Worm (Caenorhabditis elegans) whole organism, L4 larva: ENCODE measurements around the gene cut-4.
A peak's percentile ranks its signal among the peaks of the same experiment; 100 is the strongest.

Experiments
- F44E2.7 ChIP-seq: fragments of 200-800 bp; sonication (Bioruptor generic); IDR thresholded peaks from 2 replicates; pipeline ENCODE4 v2.1.2; 2022; ENCODE audit warnings: missing genetic modification characterization, missing compliant biosample characterization
- F49E8.2 ChIP-seq: sonication (generic microtip); optimal IDR thresholded peaks from 2 replicates; lab custom pipeline; 2016; ENCODE audit warnings: missing compliant biosample characterization, mild to moderate bottlenecking, missing genetic modification characterization, borderline replicate concordance
- T26A8.4 ChIP-seq: fragments of 200-800 bp; sonication (Bioruptor generic); IDR thresholded peaks from 2 replicates; pipeline ENCODE4 v1.3.6; 2022; ENCODE audit warnings: missing genetic modification characterization, missing compliant biosample characterization
- Y75B8A.6 ChIP-seq: fragments of 200-800 bp; sonication (Bioruptor generic); IDR thresholded peaks from 2 replicates; pipeline ENCODE4 v1.3.6; 2022; ENCODE audit warnings: missing genetic modification reagents, missing genetic modification characterization, missing compliant biosample characterization
- ZK546.5 ChIP-seq, 2 experiments: sonication (generic microtip); optimal IDR thresholded peaks; 2 replicates each; lab custom pipeline; 2017; ENCODE audit warnings: missing biosample characterization in 2 of 2, missing genetic modification characterization in 2 of 2
- aha-1 ChIP-seq: fragments of 150-350 bp; peaks from one replicate; lab custom pipeline; 2014; ENCODE audit warnings: missing biosample characterization, missing genetic modification characterization
- attf-4 ChIP-seq: sonication (generic microtip); optimal IDR thresholded peaks from 3 replicates; lab custom pipeline; 2017; ENCODE audit warnings: missing biosample characterization, missing genetic modification characterization
- ceh-20 ChIP-seq: fragments of 200-800 bp; sonication (Bioruptor generic); IDR thresholded peaks from 2 replicates; pipeline ENCODE4 v1.3.6; 2022; ENCODE audit warnings: missing genetic modification reagents, missing genetic modification characterization, missing compliant biosample characterization
- ceh-28 ChIP-seq: fragments of 150-350 bp; optimal IDR thresholded peaks from 2 replicates; lab custom pipeline; 2014; ENCODE audit warnings: missing biosample characterization, missing genetic modification reagents, missing genetic modification characterization
- ceh-32 ChIP-seq: sonication (generic microtip); optimal IDR thresholded peaks from 2 replicates; lab custom pipeline; 2016; ENCODE audit warnings: mild to moderate bottlenecking, missing genetic modification characterization, missing compliant biosample characterization; ENCODE audit not compliant: poor library complexity
- ceh-44 ChIP-seq: fragments of 200-800 bp; sonication (Bioruptor generic); IDR thresholded peaks from 2 replicates; pipeline ENCODE4 v1.3.6; 2022; ENCODE audit warnings: missing genetic modification reagents, missing genetic modification characterization, missing compliant biosample characterization
- ceh-62 ChIP-seq: sonication (generic microtip); optimal IDR thresholded peaks from 2 replicates; lab custom pipeline; 2017; ENCODE audit warnings: missing biosample characterization, missing genetic modification characterization
- ceh-82 ChIP-seq: sonication (generic microtip); optimal IDR thresholded peaks from 2 replicates; lab custom pipeline; 2017; ENCODE audit warnings: missing biosample characterization, missing genetic modification characterization
- daf-12 ChIP-seq: fragments of 150-350 bp; optimal IDR thresholded peaks from 2 replicates; lab custom pipeline; 2014; ENCODE audit warnings: missing biosample characterization, missing genetic modification reagents, missing genetic modification characterization
- daf-19 ChIP-seq: fragments of 200-800 bp; sonication (Bioruptor generic); conservative IDR thresholded peaks from 2 replicates; pipeline ENCODE4 v1.3.6; 2022; ENCODE audit warnings: missing genetic modification characterization, missing compliant biosample characterization
- daf-8 ChIP-seq: fragments of 200-800 bp; sonication (Bioruptor generic); IDR thresholded peaks from 2 replicates; pipeline ENCODE4 v1.3.6; 2022; ENCODE audit warnings: missing genetic modification characterization, missing compliant biosample characterization
- duxl-1 ChIP-seq: sonication (generic microtip); optimal IDR thresholded peaks from 2 replicates; lab custom pipeline; 2016; ENCODE audit warnings: mild to moderate bottlenecking, missing genetic modification characterization, moderate library complexity, missing compliant biosample characterization; ENCODE audit not compliant: poor library complexity
- egl-27 ChIP-seq: sonication (generic microtip); optimal IDR thresholded peaks from 3 replicates; lab custom pipeline; 2017; ENCODE audit warnings: missing biosample characterization, missing genetic modification reagents, missing genetic modification characterization
- egl-43 ChIP-seq: fragments of 200-800 bp; sonication (Bioruptor generic); IDR thresholded peaks from 2 replicates; pipeline ENCODE4 v1.3.6; 2022; ENCODE audit warnings: missing genetic modification reagents, missing genetic modification characterization, missing compliant biosample characterization
- gei-8 ChIP-seq: fragments of 200-800 bp; sonication (Bioruptor generic); optimal IDR thresholded peaks from 2 replicates; lab custom pipeline; 2018; ENCODE audit warnings: mild to moderate bottlenecking, missing genetic modification characterization, missing compliant biosample characterization
- hif-1 ChIP-seq, 2 experiments: sonication (generic microtip); optimal IDR thresholded peaks; 2 replicates each; lab custom pipeline; 2016 to 2017; ENCODE audit warnings: missing compliant biosample characterization in 2 of 2, missing genetic modification characterization in 2 of 2, missing genetic modification reagents in 2 of 2, missing genotype in 2 of 2, mild to moderate bottlenecking in 1 of 2
- hlh-30 ChIP-seq: sonication (generic microtip); optimal IDR thresholded peaks from 2 replicates; lab custom pipeline; 2017; ENCODE audit warnings: antibody characterized with exemption, mild to moderate bottlenecking, missing genetic modification characterization, missing compliant biosample characterization; ENCODE audit not compliant: insufficient read depth
- lin-38 ChIP-seq: fragments of 200-800 bp; sonication (Bioruptor generic); IDR thresholded peaks from 2 replicates; pipeline ENCODE4 v1.3.6; 2022; ENCODE audit warnings: missing genetic modification reagents, missing genetic modification characterization, missing compliant biosample characterization
- lin-39 ChIP-seq: fragments of 150-350 bp; optimal IDR thresholded peaks from 2 replicates; lab custom pipeline; 2014; ENCODE audit warnings: missing biosample characterization, missing genetic modification reagents, missing genetic modification characterization
- madf-9 ChIP-seq: fragments of 200-800 bp; sonication (Bioruptor generic); conservative IDR thresholded peaks from 2 replicates; pipeline ENCODE4 v1.3.6; 2022; ENCODE audit warnings: missing genetic modification reagents, missing genetic modification characterization, missing compliant biosample characterization
- mdl-1 ChIP-seq, 2 experiments: fragments of 150-350 bp in 1 of 2; sonication (generic microtip) in 1 of 2; optimal IDR thresholded peaks; 2 replicates each; lab custom pipeline; 2014 to 2017; ENCODE audit warnings: missing biosample characterization in 2 of 2, missing genetic modification characterization in 2 of 2
- mes-2 ChIP-seq: sonication (generic microtip); optimal IDR thresholded peaks from 2 replicates; lab custom pipeline; 2016; ENCODE audit warnings: missing genotype, mild to moderate bottlenecking, missing genetic modification characterization, missing compliant biosample characterization; ENCODE audit not compliant: poor library complexity, severe bottlenecking
- mxl-2 ChIP-seq: fragments of 200-800 bp; sonication (Bioruptor generic); conservative IDR thresholded peaks from 2 replicates; pipeline ENCODE4 v1.3.6; 2022; ENCODE audit warnings: missing genetic modification reagents, missing genetic modification characterization, missing compliant biosample characterization
- mxl-3 ChIP-seq: fragments of 200-800 bp; sonication (Bioruptor generic); optimal IDR thresholded peaks from 2 replicates; lab custom pipeline; 2018; ENCODE audit warnings: mild to moderate bottlenecking, missing genetic modification characterization, missing compliant biosample characterization
- nhr-111 ChIP-seq: fragments of 200-800 bp; sonication (Bioruptor generic); optimal IDR thresholded peaks from 2 replicates; lab custom pipeline; 2018; ENCODE audit warnings: mild to moderate bottlenecking, missing genetic modification characterization, missing compliant biosample characterization
- nhr-25 ChIP-seq: sonication (generic microtip); optimal IDR thresholded peaks from 2 replicates; lab custom pipeline; 2017; ENCODE audit warnings: missing genetic modification characterization, mild to moderate bottlenecking, missing compliant biosample characterization, antibody characterized with exemption, moderate library complexity, borderline replicate concordance; ENCODE audit not compliant: insufficient read depth
- nhr-28 ChIP-seq: fragments of 150-350 bp; optimal IDR thresholded peaks from 2 replicates; lab custom pipeline; 2014; ENCODE audit warnings: missing biosample characterization, missing genetic modification characterization
- nhr-48 ChIP-seq: sonication (generic microtip); optimal IDR thresholded peaks from 2 replicates; lab custom pipeline; 2016; ENCODE audit warnings: mild to moderate bottlenecking, missing genetic modification characterization, missing compliant biosample characterization
- nhr-6 ChIP-seq: fragments of 150-350 bp; optimal IDR thresholded peaks from 2 replicates; lab custom pipeline; 2014; ENCODE audit warnings: missing biosample characterization, missing genetic modification characterization
- php-3 ChIP-seq: fragments of 200-800 bp; sonication (Bioruptor generic); IDR thresholded peaks from 2 replicates; pipeline ENCODE4 v1.3.6; 2022; ENCODE audit warnings: missing genetic modification reagents, missing genetic modification characterization, missing compliant biosample characterization
- rbr-2 ChIP-seq: sonication (generic microtip); optimal IDR thresholded peaks from 2 replicates; lab custom pipeline; 2016; ENCODE audit warnings: missing genotype, missing genetic modification characterization, missing compliant biosample characterization
- sdz-12 ChIP-seq: fragments of 200-800 bp; sonication (Bioruptor generic); optimal IDR thresholded peaks from 2 replicates; lab custom pipeline; 2018; ENCODE audit warnings: mild to moderate bottlenecking, missing genetic modification characterization, missing compliant biosample characterization
- snpc-4 ChIP-seq: fragments of 150-350 bp; optimal IDR thresholded peaks from 2 replicates; lab custom pipeline; 2014; ENCODE audit warnings: missing biosample characterization, missing genetic modification characterization
- spr-3 ChIP-seq: fragments of 200-800 bp; sonication (Bioruptor generic); optimal IDR thresholded peaks from 2 replicates; lab custom pipeline; 2018; ENCODE audit warnings: mild to moderate bottlenecking, missing genetic modification characterization, missing compliant biosample characterization
- unc-130 ChIP-seq: sonication (generic microtip); optimal IDR thresholded peaks from 2 replicates; lab custom pipeline; 2016; ENCODE audit warnings: missing genetic modification reagents, missing genetic modification characterization, missing compliant biosample characterization
- unc-62 ChIP-seq, 3 experiments: fragments of 150-350 bp in 1 of 3; sonication (generic microtip); optimal IDR thresholded peaks in 2 of 3; peaks in 1 of 3; 1 replicate in 1 of 3; 2 replicates in 2 of 3; lab custom pipeline; 2014 to 2017; ENCODE audit warnings: missing biosample characterization in 3 of 3, missing genetic modification characterization in 3 of 3, missing genetic modification reagents in 3 of 3, missing genotype in 1 of 3
- vab-7 ChIP-seq: fragments of 200-800 bp; sonication (Bioruptor generic); IDR thresholded peaks from 2 replicates; pipeline ENCODE4 v1.3.6; 2022; ENCODE audit warnings: missing genetic modification reagents, missing genetic modification characterization, missing compliant biosample characterization
- zag-1 ChIP-seq: fragments of 150-350 bp; optimal IDR thresholded peaks from 2 replicates; lab custom pipeline; 2014; ENCODE audit warnings: missing biosample characterization, missing genetic modification characterization
- zip-2 ChIP-seq: fragments of 150-350 bp; optimal IDR thresholded peaks from 2 replicates; lab custom pipeline; 2014; ENCODE audit warnings: missing biosample characterization, missing genetic modification characterization
- ztf-11 ChIP-seq: fragments of 150-350 bp; optimal IDR thresholded peaks from 2 replicates; lab custom pipeline; 2014; ENCODE audit warnings: missing biosample characterization, missing genetic modification characterization
- ztf-7 ChIP-seq: fragments of 150-350 bp; optimal IDR thresholded peaks from 2 replicates; lab custom pipeline; 2014; ENCODE audit warnings: missing biosample characterization, missing genetic modification characterization

The cut-4 gene

ce11 chrII:10452620-10453019 lies 16.7 kb downstream of the cut-4 start, which contains the start of gene ZK673.4:
TSS of gene ZK673.4 (plus strand) at chrII:10452920.
- no peak for TF ChIP-seq spr-3 (GFP tag; lab: Kevin White, UChicago)
- TF ChIP-seq daf-12 (tag; lab: Kevin White, UChicago) = no peak
- TF ChIP-seq mes-2 (tag; lab: Kevin White, UChicago) = no peak
- no peak for TF ChIP-seq madf-9 (GFP tag; lab: Robert Waterston, UW)
- TF ChIP-seq lin-38 (GFP tag; lab: Robert Waterston, UW) = no peak
- no peak for TF ChIP-seq mxl-2 (GFP tag; lab: Robert Waterston, UW)
- TF ChIP-seq nhr-111 (GFP tag; lab: Kevin White, UChicago) = no peak
- no peak for TF ChIP-seq ceh-82 (tag; lab: Kevin White, UChicago)
- no peak for TF ChIP-seq nhr-28 (tag; lab: Kevin White, UChicago)
- no peak for TF ChIP-seq unc-130 (GFP tag; lab: Kevin White, UChicago)
- no peak for TF ChIP-seq ceh-20 (GFP tag; lab: Robert Waterston, UW)

ce11 chrII:10456979-10457378 lies 21.0 kb downstream of the cut-4 start, which contains the start of gene ZK673.11:
TSS of gene ZK673.11 (plus strand) at chrII:10457279.
- TF ChIP-seq aha-1 (tag; lab: Kevin White, UChicago) (peak; percentile 79), daf-8 (GFP tag; lab: Robert Waterston, UW) (no peak)

ce11 chrII:10461207-10461606 lies 25.3 kb downstream of the cut-4 start, which contains the start of gene ZK673.5:
TSS of gene ZK673.5 (plus strand) at chrII:10461507.
- TF ChIP-seq ceh-32 = no peak
- no peak for TF ChIP-seq lin-39
- TF ChIP-seq ztf-11 = no peak
- TF ChIP-seq Y75B8A.6 (GFP tag; lab: Robert Waterston, UW) = no peak
- TF ChIP-seq T26A8.4 (GFP tag; lab: Robert Waterston, UW) = no peak
- TF ChIP-seq unc-62 (GFP tag; optimal IDR thresholded peaks at IDR 0.05 in 1 of 2; lab: Kevin White, UChicago) = no peak
- TF ChIP-seq unc-62 (tag; optimal IDR thresholded peaks at IDR 0.05; lab: Kevin White, UChicago) = no peak
- TF ChIP-seq gei-8 (GFP tag; lab: Kevin White, UChicago) = no peak
- no peak for TF ChIP-seq ceh-62 (tag; lab: Kevin White, UChicago)
- TF ChIP-seq mdl-1 (tag; optimal IDR thresholded peaks at IDR 0.05; lab: Kevin White, UChicago) = no peak
- TF ChIP-seq nhr-25 = no peak
- TF ChIP-seq sdz-12 (GFP tag; lab: Kevin White, UChicago) = no peak
- TF ChIP-seq F44E2.7 (GFP tag; lab: Robert Waterston, UW) = no peak
- TF ChIP-seq daf-19 (GFP tag; lab: Robert Waterston, UW) = no peak
- TF ChIP-seq ceh-28 (tag; lab: Kevin White, UChicago) = no peak
- TF ChIP-seq nhr-48 (tag; lab: Kevin White, UChicago) = no peak
- no peak for TF ChIP-seq zag-1
- no peak for TF ChIP-seq duxl-1 (tag; lab: Kevin White, UChicago)
- no peak for TF ChIP-seq rbr-2 (tag; lab: Kevin White, UChicago)
- TF ChIP-seq mxl-3 (GFP tag; lab: Kevin White, UChicago) = no peak

- TF ChIP-seq snpc-4 (no peak), nhr-6 (tag; lab: Kevin White, UChicago) (no peak), hif-1 (tag; optimal IDR thresholded peaks at IDR 0.05; lab: Kevin White, UChicago) (no peak), ZK546.5 (tag; optimal IDR thresholded peaks at IDR 0.05; lab: Kevin White, UChicago) (no peak), vab-7 (GFP tag; lab: Robert Waterston, UW) (no peak), madf-9 (GFP tag; lab: Robert Waterston, UW) (no peak), attf-4 (tag; lab: Kevin White, UChicago) (no peak), zip-2 (tag; lab: Kevin White, UChicago) (no peak), hlh-30 (tag; lab: Kevin White, UChicago) (no peak), php-3 (GFP tag; lab: Robert Waterston, UW) (no peak), F49E8.2 (tag; lab: Kevin White, UChicago) (no peak), egl-27 (no peak), nhr-25 (no peak), ceh-44 (GFP tag; lab: Robert Waterston, UW) (no peak), ztf-7 (no peak), egl-43 (GFP tag; lab: Robert Waterston, UW) (no peak)
These were observed 28.4 kb downstream of the cut-4 start, which contains the start of the genes ZK673.6 and sdz-37 for ce11 chrII:10464230-10464920. TSS of gene ZK673.6 (minus strand) at chrII:10464330. TSS of gene sdz-37 (plus strand) at chrII:10464870.
